Worm (Caenorhabditis elegans) whole organism, early embryonic: ENCODE measurements around the gene srh-247.

Source experiments
- B0310.2 ChIP-seq: sonication (generic microtip); optimal IDR thresholded peaks from 2 replicates; lab custom pipeline; 2016; ENCODE audit warnings: mild to moderate bottlenecking, missing genetic modification characterization, missing compliant biosample characterization
- F13C5.2 ChIP-seq: sonication (generic microtip); optimal IDR thresholded peaks from 2 replicates; lab custom pipeline; 2017; ENCODE audit warnings: mild to moderate bottlenecking, missing genetic modification characterization, inconsistent platforms, missing compliant biosample characterization
- aly-1 ChIP-seq: sonication (generic microtip); optimal IDR thresholded peaks from 2 replicates; lab custom pipeline; 2016; ENCODE audit warnings: missing genetic modification characterization, missing compliant biosample characterization
- ama-1 ChIP-seq: fragments of 150-350 bp; optimal IDR thresholded peaks from 2 replicates; lab custom pipeline; 2014
- ceh-13 ChIP-seq: fragments of 200-800 bp; sonication (Bioruptor generic); optimal IDR thresholded peaks from 2 replicates; lab custom pipeline; 2018; ENCODE audit warnings: mild to moderate bottlenecking, missing genetic modification characterization, missing compliant biosample characterization
- ceh-36 ChIP-seq: sonication (generic microtip); optimal IDR thresholded peaks from 2 replicates; lab custom pipeline; 2016; ENCODE audit warnings: missing genetic modification characterization, inconsistent platforms, missing compliant biosample characterization
- ets-7 ChIP-seq: sonication (generic microtip); optimal IDR thresholded peaks from 2 replicates; lab custom pipeline; 2016; ENCODE audit warnings: missing genotype, missing genetic modification characterization, missing compliant biosample characterization
- flt-1 ChIP-seq: fragments of 200-800 bp; sonication (Bioruptor generic); IDR thresholded peaks from 2 replicates; pipeline ENCODE4 v1.3.6; 2022; ENCODE audit warnings: missing genetic modification characterization, missing compliant biosample characterization
- hmbx-1 ChIP-seq: sonication (generic microtip); optimal IDR thresholded peaks from 2 replicates; lab custom pipeline; 2016; ENCODE audit warnings: mild to moderate bottlenecking, missing genetic modification characterization, missing compliant biosample characterization
- hmg-4 ChIP-seq: fragments of 200-800 bp; sonication (Bioruptor generic); optimal IDR thresholded peaks from 2 replicates; lab custom pipeline; 2018; ENCODE audit warnings: mild to moderate bottlenecking, missing genetic modification characterization, missing compliant biosample characterization
- hnd-1 ChIP-seq: sonication (generic microtip); optimal IDR thresholded peaks from 2 replicates; lab custom pipeline; 2016; ENCODE audit warnings: missing genetic modification characterization, missing compliant biosample characterization
- pes-1 ChIP-seq: fragments of 200-800 bp; sonication (Bioruptor generic); IDR thresholded peaks from 2 replicates; pipeline ENCODE4 v1.3.6; 2022; ENCODE audit warnings: missing genetic modification reagents, missing genetic modification characterization, missing compliant biosample characterization
- scrt-1 ChIP-seq: fragments of 200-800 bp; sonication (Bioruptor generic); IDR thresholded peaks from 2 replicates; pipeline ENCODE4 v1.3.6; 2022; ENCODE audit warnings: missing genetic modification characterization, missing compliant biosample characterization
- sea-1 ChIP-seq: fragments of 200-800 bp; sonication (Bioruptor generic); conservative IDR thresholded peaks from 2 replicates; pipeline ENCODE4 v1.3.6; 2022; ENCODE audit warnings: missing genetic modification characterization, missing compliant biosample characterization
- tbx-11 ChIP-seq: fragments of 200-800 bp; sonication (Bioruptor generic); IDR thresholded peaks from 2 replicates; pipeline ENCODE4 v1.3.6; 2022; ENCODE audit warnings: missing genetic modification characterization, missing compliant biosample characterization
- tbx-37 ChIP-seq: fragments of 200-800 bp; sonication (Bioruptor generic); conservative IDR thresholded peaks from 2 replicates; pipeline ENCODE4 v1.3.6; 2022; ENCODE audit warnings: missing genetic modification reagents, missing genetic modification characterization, missing compliant biosample characterization
- tra-4 ChIP-seq: sonication (generic microtip); optimal IDR thresholded peaks from 2 replicates; lab custom pipeline; 2017; ENCODE audit warnings: missing genetic modification characterization, missing compliant biosample characterization

Gene srh-247

ce11 chrV:2888681-2889080 is 45.3 kb downstream of the srh-247 start, which contains the start of gene srw-4:
Gene srw-4 (minus strand): TSS chrV:2888781.
- TF ChIP-seq aly-1: no peak
- TF ChIP-seq hnd-1 (tag; lab: Kevin White, UChicago): no peak
- TF ChIP-seq F13C5.2 (tag; lab: Kevin White, UChicago): no peak
- TF ChIP-seq tra-4 (tag; lab: Kevin White, UChicago): no peak
- no peak for TF ChIP-seq ceh-36 (tag; lab: Kevin White, UChicago)
- TF ChIP-seq hmbx-1: no peak
- no peak for TF ChIP-seq ets-7 (tag; lab: Kevin White, UChicago)
- no peak for TF ChIP-seq hmg-4 (GFP tag; lab: Kevin White, UChicago)
- no peak for TF ChIP-seq scrt-1
- no peak for TF ChIP-seq B0310.2 (tag; lab: Kevin White, UChicago)
- TF ChIP-seq tbx-11 (GFP tag; lab: Robert Waterston, UW): no peak
- TF ChIP-seq flt-1 (GFP tag; lab: Robert Waterston, UW): no peak
- no peak for TF ChIP-seq ama-1 (lab: Kevin White, UChicago)
- no peak for TF ChIP-seq tbx-37
- no peak for TF ChIP-seq ceh-13 (GFP tag; lab: Kevin White, UChicago)
- no peak for TF ChIP-seq sea-1
- TF ChIP-seq pes-1 (GFP tag; lab: Robert Waterston, UW): no peak

ce11 chrV:2888265-2888664 is 45.7 kb downstream of the srh-247 start:
- TF ChIP-seq hnd-1 (tag; lab: Kevin White, UChicago): no peak
- no peak for TF ChIP-seq ama-1 (lab: Kevin White, UChicago)
- no peak for TF ChIP-seq pes-1 (GFP tag; lab: Robert Waterston, UW)
- TF ChIP-seq flt-1 (GFP tag; lab: Robert Waterston, UW): no peak
- TF ChIP-seq ceh-13 (GFP tag; lab: Kevin White, UChicago): no peak
- TF ChIP-seq tbx-11 (GFP tag; lab: Robert Waterston, UW): no peak
- TF ChIP-seq ets-7 (tag; lab: Kevin White, UChicago): no peak
- TF ChIP-seq tbx-37: no peak

- TF ChIP-seq tra-4 (tag; lab: Kevin White, UChicago) (no peak), hnd-1 (tag; lab: Kevin White, UChicago) (no peak), hmg-4 (GFP tag; lab: Kevin White, UChicago) (no peak), ets-7 (tag; lab: Kevin White, UChicago) (no peak), hmbx-1 (no peak), tbx-37 (no peak), F13C5.2 (tag; lab: Kevin White, UChicago) (no peak), flt-1 (GFP tag; lab: Robert Waterston, UW) (no peak), ceh-13 (GFP tag; lab: Kevin White, UChicago) (no peak), B0310.2 (tag; lab: Kevin White, UChicago) (no peak), pes-1 (GFP tag; lab: Robert Waterston, UW) (no peak), aly-1 (no peak), ceh-36 (tag; lab: Kevin White, UChicago) (no peak), tbx-11 (GFP tag; lab: Robert Waterston, UW) (no peak), sea-1 (no peak), ama-1 (lab: Kevin White, UChicago) (no peak), scrt-1 (no peak)
Measured at ce11 chrV:2884411-2884810, 49.6 kb downstream of the srh-247 start, which contains the start of gene sre-24. Gene sre-24 (plus strand): TSS chrV:2884711.
